Fruit fly (Drosophila melanogaster) whole organism, pupa: ENCODE results near the gene HSPBAP1.

Experiments
- CG10348 ChIP-seq: fragments of 200-800 bp; sonication (Bioruptor generic); IDR thresholded peaks from 2 replicates; pipeline ENCODE4 v1.3.6; 2022; ENCODE audit warnings: missing biosample characterization, missing genetic modification characterization
- CG12605 ChIP-seq: fragments of 200-800 bp; sonication (Bioruptor generic); IDR thresholded peaks from 2 replicates; pipeline ENCODE4 v1.3.6; 2022; ENCODE audit warnings: missing biosample characterization, missing genetic modification characterization
- CG13204 ChIP-seq: fragments of 200-800 bp; sonication (Bioruptor generic); optimal IDR thresholded peaks from 2 replicates; lab custom pipeline; 2018; ENCODE audit warnings: missing biosample characterization, mild to moderate bottlenecking, missing genetic modification characterization, moderate library complexity
- CG14655 ChIP-seq: fragments of 200-800 bp; sonication (Bioruptor generic); optimal IDR thresholded peaks from 3 replicates; lab custom pipeline; 2017; ENCODE audit warnings: mild to moderate bottlenecking, missing biosample characterization, missing genetic modification reagents, missing genetic modification characterization
- CG15710 ChIP-seq: fragments of 200-800 bp; sonication (Bioruptor generic); optimal IDR thresholded peaks from 2 replicates; lab custom pipeline; 2018; ENCODE audit warnings: missing biosample characterization, mild to moderate bottlenecking, missing genetic modification characterization, moderate library complexity
- CG17806 ChIP-seq: fragments of 200-800 bp; sonication (Bioruptor generic); optimal IDR thresholded peaks from 2 replicates; lab custom pipeline; 2018; ENCODE audit warnings: missing biosample characterization, mild to moderate bottlenecking, missing genetic modification characterization, moderate library complexity
- CG32121 ChIP-seq: fragments of 200-800 bp; sonication (Bioruptor generic); IDR thresholded peaks from 2 replicates; pipeline ENCODE4 v1.3.6; 2022; ENCODE audit warnings: missing biosample characterization, missing genetic modification characterization
- CG34367 ChIP-seq: fragments of 200-800 bp; sonication (Bioruptor generic); optimal IDR thresholded peaks from 2 replicates; lab custom pipeline; 2018; ENCODE audit warnings: missing biosample characterization, mild to moderate bottlenecking, missing genetic modification characterization
- CG4496 ChIP-seq: fragments of 200-800 bp; sonication (Bioruptor generic); IDR thresholded peaks from 3 replicates; pipeline ENCODE4 v1.3.6; 2022; ENCODE audit warnings: missing biosample characterization, missing genetic modification characterization
- CG8159 ChIP-seq: fragments of 200-800 bp; sonication (Bioruptor generic); optimal IDR thresholded peaks from 3 replicates; lab custom pipeline; 2018; ENCODE audit warnings: missing biosample characterization, mild to moderate bottlenecking, missing genetic modification characterization, moderate library complexity
- CG8301 ChIP-seq: fragments of 200-800 bp; sonication (Bioruptor generic); optimal IDR thresholded peaks from 2 replicates; lab custom pipeline; 2018; ENCODE audit warnings: missing biosample characterization, mild to moderate bottlenecking, missing genetic modification characterization
- CG9948 ChIP-seq: fragments of 200-800 bp; sonication (Bioruptor generic); optimal IDR thresholded peaks from 2 replicates; lab custom pipeline; 2018; ENCODE audit warnings: missing biosample characterization, mild to moderate bottlenecking, missing genetic modification characterization, moderate library complexity
- D1 ChIP-seq: fragments of 200-800 bp; sonication (Bioruptor generic); optimal IDR thresholded peaks from 2 replicates; lab custom pipeline; 2018; ENCODE audit warnings: missing biosample characterization, mild to moderate bottlenecking, missing genetic modification characterization, moderate library complexity
- EcR ChIP-seq: fragments of 200-800 bp; sonication (Bioruptor generic); optimal IDR thresholded peaks from 3 replicates; lab custom pipeline; 2019; ENCODE audit warnings: missing biosample characterization, missing genetic modification characterization, mild to moderate bottlenecking, moderate library complexity, missing genetic modification reagents
- Ets98B ChIP-seq: fragments of 200-800 bp; sonication (Bioruptor generic); IDR thresholded peaks from 2 replicates; pipeline ENCODE4 v1.3.6; 2022; ENCODE audit warnings: missing biosample characterization, missing genetic modification characterization
- Pif1A ChIP-seq: fragments of 200-800 bp; sonication (Bioruptor generic); optimal IDR thresholded peaks from 3 replicates; lab custom pipeline; 2016; ENCODE audit warnings: missing biosample characterization, missing genetic modification characterization
- Pif1B ChIP-seq: fragments of 200-800 bp; sonication (Bioruptor generic); optimal IDR thresholded peaks from 3 replicates; lab custom pipeline; 2016; ENCODE audit warnings: missing biosample characterization, missing genetic modification characterization
- Snoo ChIP-seq: fragments of 200-800 bp; sonication (Bioruptor generic); optimal IDR thresholded peaks from 3 replicates; lab custom pipeline; 2017; ENCODE audit warnings: missing biosample characterization, mild to moderate bottlenecking, missing genetic modification characterization, inconsistent platforms
- fd96Ca ChIP-seq: fragments of 200-800 bp; sonication (Bioruptor generic); IDR thresholded peaks from 3 replicates; pipeline ENCODE4 v1.3.6; 2022; ENCODE audit warnings: missing biosample characterization, missing genetic modification characterization
- gl ChIP-seq: fragments of 200-800 bp; sonication (Bioruptor generic); optimal IDR thresholded peaks from 2 replicates; lab custom pipeline; 2018; ENCODE audit warnings: missing biosample characterization, mild to moderate bottlenecking, missing genetic modification characterization
- rn ChIP-seq: fragments of 200-800 bp; sonication (Bioruptor generic); IDR thresholded peaks from 2 replicates; pipeline ENCODE4 v1.3.6; 2022; ENCODE audit warnings: missing biosample characterization, missing genetic modification characterization

Gene HSPBAP1

DNA sequence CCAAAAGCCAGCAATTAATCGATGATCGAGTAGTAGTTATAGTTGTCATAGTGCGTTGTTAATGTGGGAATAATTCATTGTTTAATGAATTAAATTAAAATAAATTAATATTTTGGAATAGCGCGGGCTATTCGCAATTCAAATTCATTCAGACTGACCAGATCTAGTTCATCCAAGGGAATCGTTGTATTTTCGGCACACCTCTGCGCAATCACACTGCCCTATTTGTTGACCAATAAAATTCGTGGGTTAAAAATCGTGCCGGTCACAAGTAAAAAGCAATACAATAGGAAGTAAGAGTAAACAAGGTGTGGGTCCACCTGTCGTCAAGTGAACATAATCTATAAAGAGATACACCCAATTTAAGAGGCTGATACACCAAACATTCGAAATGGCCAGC is 16.0 kb upstream of the HSPBAP1 start, which contains the start of gene CG12883:
Gene CG12883 (plus strand): TSS at position 273 of the 400 bp plus-strand sequence.
- TF ChIP-seq CG12605 (no peak), CG4496 (no peak), D1 (tag; lab: Kevin White, UChicago) (no peak), CG34367 (tag; lab: Kevin White, UChicago) (no peak), CG8159 (tag; lab: Kevin White, UChicago) (no peak), gl (tag; lab: Kevin White, UChicago) (no peak), CG10348 (GFP tag; lab: Robert Waterston, UW) (no peak), CG17806 (tag; lab: Kevin White, UChicago) (no peak), CG14655 (GFP tag; lab: Kevin White, UChicago) (no peak), EcR (GFP tag; lab: Kevin White, UChicago) (no peak), CG13204 (GFP tag; lab: Kevin White, UChicago) (no peak)
- TF ChIP-seq, all 21 proteins: peak for 0

DNA sequence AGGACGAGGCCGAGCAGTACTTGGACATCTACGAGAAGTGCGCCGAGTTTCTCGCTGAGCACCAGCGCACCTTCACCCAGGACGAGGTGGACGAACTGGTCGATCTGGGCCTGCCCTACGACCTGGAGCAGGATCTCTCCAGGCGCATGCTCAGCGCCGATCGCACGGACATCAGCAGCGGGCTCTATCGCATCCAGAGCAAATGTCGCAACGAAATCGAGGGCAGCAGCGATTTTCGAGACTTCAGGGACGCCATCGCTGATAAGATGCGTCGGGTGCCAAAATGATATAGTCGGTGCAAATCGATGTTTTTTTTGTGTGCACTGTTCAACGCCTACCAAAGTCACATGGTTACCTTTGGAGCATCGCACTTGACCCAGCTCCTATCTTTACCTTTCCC is 15.4 kb upstream of the HSPBAP1 start:
- TF ChIP-seq Pif1B (GFP tag; lab: Kevin White, UChicago) (no peak), CG10348 (GFP tag; lab: Robert Waterston, UW) (no peak), CG15710 (no peak), CG9948 (tag; lab: Kevin White, UChicago) (no peak), fd96Ca (GFP tag; lab: Robert Waterston, UW) (no peak), EcR (GFP tag; lab: Kevin White, UChicago) (no peak), Pif1A (no peak), Snoo (tag; lab: Kevin White, UChicago) (no peak), CG12605 (no peak), CG4496 (no peak), CG17806 (tag; lab: Kevin White, UChicago) (no peak), CG8159 (tag; lab: Kevin White, UChicago) (no peak), CG8301 (no peak), D1 (tag; lab: Kevin White, UChicago) (no peak), CG34367 (tag; lab: Kevin White, UChicago) (no peak), CG14655 (GFP tag; lab: Kevin White, UChicago) (no peak)

DNA sequence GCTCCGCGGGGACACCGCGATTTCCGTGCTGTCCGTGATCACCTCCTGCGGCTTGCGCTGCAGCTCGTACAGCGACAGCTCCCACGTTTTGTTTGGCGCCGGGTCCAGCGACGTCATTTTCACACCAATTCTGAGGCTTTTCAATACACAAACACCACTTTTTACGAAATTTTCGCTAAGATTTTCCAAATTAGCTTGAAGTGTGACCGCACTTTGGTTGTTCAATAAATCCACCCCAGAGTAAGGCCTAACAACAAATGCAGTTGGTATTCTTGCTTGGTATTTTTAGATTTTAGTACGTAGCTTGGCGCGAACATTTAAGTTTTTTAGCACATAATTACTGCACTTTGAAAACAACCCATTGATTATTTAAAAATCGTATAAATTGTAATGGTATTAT is 13.2 kb upstream of the HSPBAP1 start, which contains the start of gene Sce:
Gene Sce (minus strand): TSS at position 231 of the 400 bp plus-strand sequence.
- TF ChIP-seq CG15710, result no peak
- TF ChIP-seq EcR (GFP tag; lab: Kevin White, UChicago), result no peak
- TF ChIP-seq CG34367 (tag; lab: Kevin White, UChicago), result no peak
- TF ChIP-seq fd96Ca (GFP tag; lab: Robert Waterston, UW), result no peak
- TF ChIP-seq Snoo (tag; lab: Kevin White, UChicago), result no peak
- no peak for TF ChIP-seq CG32121
- no peak for TF ChIP-seq CG10348 (GFP tag; lab: Robert Waterston, UW)
- TF ChIP-seq CG9948 (tag; lab: Kevin White, UChicago), result no peak
- no peak for TF ChIP-seq CG4496
- TF ChIP-seq CG8159 (tag; lab: Kevin White, UChicago), result no peak
- TF ChIP-seq CG8301, result no peak
- TF ChIP-seq Pif1B (GFP tag; lab: Kevin White, UChicago), result no peak
- TF ChIP-seq rn (GFP tag; lab: Robert Waterston, UW), result no peak

DNA sequence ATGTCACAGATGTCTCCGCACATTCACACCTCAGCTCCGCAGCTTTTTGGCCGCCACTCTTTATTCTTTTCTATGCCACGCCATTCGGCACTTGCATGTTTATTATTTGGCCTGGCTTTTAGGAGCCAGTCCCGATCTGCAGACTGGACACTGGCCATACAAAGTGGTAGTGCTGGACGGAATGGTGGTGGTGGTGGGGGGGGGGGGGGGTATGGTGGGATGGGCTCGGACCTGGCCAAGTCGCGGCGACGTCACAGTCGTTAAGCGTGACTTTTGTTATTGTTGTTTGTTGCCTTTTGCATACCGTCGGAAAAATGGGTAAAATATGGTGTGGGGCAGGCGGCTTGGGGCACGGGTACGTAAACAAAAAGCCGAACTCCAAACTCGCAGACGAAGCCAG is 10.0 kb upstream of the HSPBAP1 start:
- TF ChIP-seq Ets98B (GFP tag; lab: Robert Waterston, UW) (0 out of 2 replicates have a peak, but pooled peaks have one; percentile 6), D1 (tag; lab: Kevin White, UChicago) (no peak), rn (GFP tag; lab: Robert Waterston, UW) (no peak), CG13204 (GFP tag; lab: Kevin White, UChicago) (peak; percentile 77), EcR (GFP tag; lab: Kevin White, UChicago) (peak; percentile 20), CG12605 (no peak)
- TF ChIP-seq, all 21 proteins: peak for 3

DNA sequence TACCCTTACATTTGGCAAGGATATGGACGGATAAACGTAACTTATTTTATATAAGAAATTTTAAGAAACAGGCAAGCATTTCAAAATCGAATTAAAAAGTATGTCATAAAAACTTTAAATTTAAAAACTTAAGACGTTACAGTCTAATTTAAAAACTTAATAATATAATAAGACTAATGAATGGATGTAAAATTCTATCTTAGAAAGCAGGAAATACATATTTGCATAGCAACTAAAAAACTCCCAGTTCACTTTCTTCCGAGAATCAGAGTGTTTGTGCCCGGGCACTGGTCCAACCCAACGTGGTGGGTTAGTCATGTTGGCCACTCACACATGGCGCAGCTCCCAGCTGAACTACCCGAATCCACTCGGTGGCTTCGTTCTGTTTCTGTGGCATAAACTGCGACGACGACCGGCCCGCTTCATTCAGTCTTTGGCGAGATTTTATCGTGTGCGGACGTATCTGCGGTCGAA is 9.5 kb upstream of the HSPBAP1 start, which contains the start of gene CG12880:
Gene CG12880 (plus strand): TSS at position 424 of the 474 bp plus-strand sequence.
- TF ChIP-seq CG34367 (tag; lab: Kevin White, UChicago) (no peak), CG4496 (no peak; the same call in 2 of the 3 replicates), CG14655 (GFP tag; lab: Kevin White, UChicago) (peak; percentile 72), rn (GFP tag; lab: Robert Waterston, UW) (no peak), CG32121 (no peak), Snoo (tag; lab: Kevin White, UChicago) (no peak), Ets98B (GFP tag; lab: Robert Waterston, UW) (no peak), Pif1A (peak; percentile 22), CG9948 (tag; lab: Kevin White, UChicago) (peak; percentile 21), CG13204 (GFP tag; lab: Kevin White, UChicago) (no peak), CG15710 (peak; percentile 42), fd96Ca (GFP tag; lab: Robert Waterston, UW) (no peak), Pif1B (GFP tag; lab: Kevin White, UChicago) (peak; percentile 35), CG8301 (peak; percentile 40), CG8159 (tag; lab: Kevin White, UChicago) (peak; percentile 57)

DNA sequence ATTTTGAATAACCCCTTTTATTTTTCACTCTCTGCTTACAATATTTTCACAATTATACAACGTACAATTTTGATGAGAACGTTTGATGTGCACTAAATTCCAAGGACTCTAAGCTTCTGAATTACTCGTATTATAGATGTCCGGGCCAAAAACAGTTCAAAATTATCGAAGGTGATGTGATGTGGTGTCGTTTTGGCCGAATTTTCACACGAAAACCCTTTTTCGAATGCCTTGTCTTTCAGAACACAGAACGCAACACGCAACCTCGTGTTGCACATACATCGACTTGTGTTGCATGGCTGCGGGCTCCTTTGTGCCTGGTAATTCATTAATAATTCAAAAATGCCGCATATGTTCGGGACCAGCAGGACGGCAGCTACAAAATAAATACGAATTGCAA is 7.0 kb upstream of the HSPBAP1 start, which contains the start of gene CG31055:
Gene CG31055 (minus strand): TSS at position 101 of the 400 bp plus-strand sequence.
- no peak for TF ChIP-seq gl (tag; lab: Kevin White, UChicago)
- TF ChIP-seq CG12605, result no peak
- TF ChIP-seq CG15710, result no peak
- TF ChIP-seq D1 (tag; lab: Kevin White, UChicago), result no peak
- no peak for TF ChIP-seq CG32121
- TF ChIP-seq, all 21 proteins: peak for 0
